Worm (Caenorhabditis elegans) whole organism, L2 larva: ENCODE data around the gene srh-109.

Experiments used
- C34F6.9 ChIP-seq: fragments of 150-350 bp; optimal IDR thresholded peaks from 2 replicates; lab custom pipeline; 2014; ENCODE audit warnings: missing biosample characterization, missing genetic modification characterization
- F13H6.1 ChIP-seq: sonication (generic microtip); optimal IDR thresholded peaks from 2 replicates; lab custom pipeline; 2016; ENCODE audit warnings: missing genetic modification characterization, missing compliant biosample characterization
- Y55F3AM.14 ChIP-seq: fragments of 200-800 bp; sonication (Bioruptor generic); optimal IDR thresholded peaks from 2 replicates; lab custom pipeline; 2018; ENCODE audit warnings: mild to moderate bottlenecking, missing genetic modification characterization, missing compliant biosample characterization
- ZK546.5 ChIP-seq: sonication (generic microtip); optimal IDR thresholded peaks from 2 replicates; lab custom pipeline; 2017; ENCODE audit warnings: missing biosample characterization, missing genetic modification characterization
- aly-2 ChIP-seq: fragments of 150-350 bp; optimal IDR thresholded peaks from 2 replicates; lab custom pipeline; 2014; ENCODE audit warnings: missing biosample characterization, missing genetic modification characterization
- ama-1 ChIP-seq: fragments of 150-350 bp; optimal IDR thresholded peaks from 2 replicates; lab custom pipeline; 2018; ENCODE audit warnings: inconsistent platforms
- blmp-1 ChIP-seq: sonication (generic microtip); optimal IDR thresholded peaks from 2 replicates; lab custom pipeline; 2017; ENCODE audit warnings: missing genetic modification characterization, mild to moderate bottlenecking, missing compliant biosample characterization, antibody characterized with exemption, moderate library complexity; ENCODE audit not compliant: insufficient read depth
- ceh-16 ChIP-seq: fragments of 150-350 bp; optimal IDR thresholded peaks from 2 replicates; lab custom pipeline; 2014; ENCODE audit warnings: missing biosample characterization, missing genetic modification characterization
- ceh-82 ChIP-seq: fragments of 150-350 bp; optimal IDR thresholded peaks from 2 replicates; lab custom pipeline; 2014; ENCODE audit warnings: missing biosample characterization, missing genetic modification characterization
- crh-2 ChIP-seq: sonication (generic microtip); optimal IDR thresholded peaks from 2 replicates; lab custom pipeline; 2017; ENCODE audit warnings: missing biosample characterization, missing genetic modification characterization
- dmd-4 ChIP-seq: sonication (generic microtip); optimal IDR thresholded peaks from 2 replicates; lab custom pipeline; 2017; ENCODE audit warnings: missing biosample characterization, missing genetic modification characterization
- elt-1 ChIP-seq: fragments of 150-350 bp; optimal IDR thresholded peaks from 2 replicates; lab custom pipeline; 2014; ENCODE audit warnings: missing biosample characterization, missing genetic modification characterization
- elt-3 ChIP-seq: sonication (generic microtip); optimal IDR thresholded peaks from 2 replicates; lab custom pipeline; 2017; ENCODE audit warnings: missing biosample characterization, missing genetic modification characterization
- fos-1 ChIP-seq: fragments of 150-350 bp; optimal IDR thresholded peaks from 2 replicates; lab custom pipeline; 2014; ENCODE audit warnings: missing biosample characterization, missing genetic modification characterization
- gmeb-1 ChIP-seq: fragments of 150-350 bp; optimal IDR thresholded peaks from 2 replicates; lab custom pipeline; 2014; ENCODE audit warnings: missing biosample characterization, missing genetic modification characterization
- lin-11 ChIP-seq: fragments of 150-350 bp; sonication (generic microtip); optimal IDR thresholded peaks from 2 replicates; lab custom pipeline; 2014; ENCODE audit warnings: missing biosample characterization, missing genetic modification characterization, inconsistent platforms, mixed read lengths
- lin-13 ChIP-seq: fragments of 150-350 bp; optimal IDR thresholded peaks from 2 replicates; lab custom pipeline; 2014; ENCODE audit warnings: missing biosample characterization, missing genetic modification reagents, missing genetic modification characterization
- lin-39 ChIP-seq: fragments of 150-350 bp; optimal IDR thresholded peaks from 2 replicates; lab custom pipeline; 2014; ENCODE audit warnings: missing biosample characterization, missing genetic modification reagents, missing genetic modification characterization
- lsy-2 ChIP-seq, 2 experiments: fragments of 150-350 bp in 1 of 2; sonication (generic microtip) in 1 of 2; optimal IDR thresholded peaks; 2 replicates each; lab custom pipeline; 2014 to 2017; ENCODE audit warnings: missing biosample characterization in 2 of 2, missing genetic modification characterization in 2 of 2
- mab-5 ChIP-seq: fragments of 150-350 bp; optimal IDR thresholded peaks from 2 replicates; lab custom pipeline; 2014; ENCODE audit warnings: missing biosample characterization, missing genetic modification characterization
- mbf-1 ChIP-seq: sonication (generic microtip); optimal IDR thresholded peaks from 2 replicates; lab custom pipeline; 2017; ENCODE audit warnings: missing biosample characterization, missing genetic modification characterization
- mdl-1 ChIP-seq, 2 experiments: fragments of 150-350 bp in 1 of 2; sonication (generic microtip) in 1 of 2; optimal IDR thresholded peaks; 2 replicates each; lab custom pipeline; 2017; ENCODE audit warnings: missing biosample characterization in 2 of 2, missing genetic modification characterization in 2 of 2
- nhr-10 ChIP-seq: sonication (generic microtip); optimal IDR thresholded peaks from 2 replicates; lab custom pipeline; 2017; ENCODE audit warnings: missing biosample characterization, missing genetic modification characterization
- nhr-11 ChIP-seq: fragments of 150-350 bp; optimal IDR thresholded peaks from 2 replicates; lab custom pipeline; 2014; ENCODE audit warnings: missing biosample characterization, missing genetic modification characterization
- nhr-12 ChIP-seq: fragments of 150-350 bp; optimal IDR thresholded peaks from 2 replicates; lab custom pipeline; 2014; ENCODE audit warnings: missing biosample characterization, missing genetic modification characterization
- nhr-129 ChIP-seq: fragments of 150-350 bp; optimal IDR thresholded peaks from 2 replicates; lab custom pipeline; 2014; ENCODE audit warnings: missing biosample characterization, missing genetic modification characterization
- nhr-21 ChIP-seq: fragments of 150-350 bp; optimal IDR thresholded peaks from 2 replicates; lab custom pipeline; 2014; ENCODE audit warnings: missing biosample characterization, missing genetic modification characterization
- nhr-237 ChIP-seq: fragments of 150-350 bp; optimal IDR thresholded peaks from 2 replicates; lab custom pipeline; 2014; ENCODE audit warnings: missing biosample characterization, missing genetic modification characterization
- nhr-25 ChIP-seq: fragments of 150-350 bp; sonication (generic microtip); optimal IDR thresholded peaks from 3 replicates; lab custom pipeline; 2014; ENCODE audit warnings: missing biosample characterization, missing genetic modification characterization
- nhr-77 ChIP-seq: fragments of 150-350 bp; optimal IDR thresholded peaks from 2 replicates; lab custom pipeline; 2014; ENCODE audit warnings: missing biosample characterization, missing genetic modification characterization
- peb-1 ChIP-seq: fragments of 150-350 bp; optimal IDR thresholded peaks from 2 replicates; lab custom pipeline; 2014; ENCODE audit warnings: missing biosample characterization, missing genetic modification characterization
- sem-4 ChIP-seq: fragments of 150-350 bp; optimal IDR thresholded peaks from 2 replicates; lab custom pipeline; 2014; ENCODE audit warnings: missing biosample characterization, missing genetic modification reagents, missing genetic modification characterization
- sma-3 ChIP-seq: sonication (generic microtip); optimal IDR thresholded peaks from 2 replicates; lab custom pipeline; 2016; ENCODE audit warnings: missing genetic modification reagents, missing genetic modification characterization, missing compliant biosample characterization
- sma-9 ChIP-seq, 2 experiments: fragments of 150-350 bp in 1 of 2; sonication (generic microtip) in 1 of 2; optimal IDR thresholded peaks; 2 replicates each; lab custom pipeline; 2014 to 2016; ENCODE audit warnings: missing genetic modification characterization in 2 of 2, mild to moderate bottlenecking in 1 of 2, missing biosample characterization in 1 of 2, missing compliant biosample characterization in 1 of 2, missing genetic modification reagents in 1 of 2, moderate library complexity in 1 of 2
- snpc-4 ChIP-seq: fragments of 150-350 bp; optimal IDR thresholded peaks from 2 replicates; lab custom pipeline; 2014; ENCODE audit warnings: missing biosample characterization, missing genetic modification characterization
- unc-39 ChIP-seq: fragments of 150-350 bp; optimal IDR thresholded peaks from 2 replicates; lab custom pipeline; 2014; ENCODE audit warnings: missing biosample characterization, missing genetic modification characterization
- unc-55 ChIP-seq: fragments of 150-350 bp; sonication (generic microtip); optimal IDR thresholded peaks from 3 replicates; lab custom pipeline; 2014; ENCODE audit warnings: missing biosample characterization, missing genetic modification reagents, missing genetic modification characterization
- unc-62 ChIP-seq: fragments of 150-350 bp; optimal IDR thresholded peaks from 2 replicates; lab custom pipeline; 2014; ENCODE audit warnings: missing biosample characterization, missing genetic modification reagents, missing genetic modification characterization
- ztf-11 ChIP-seq: sonication (generic microtip); optimal IDR thresholded peaks from 2 replicates; lab custom pipeline; 2017; ENCODE audit warnings: missing biosample characterization, missing genetic modification characterization

srh-109 gene

DNA sequence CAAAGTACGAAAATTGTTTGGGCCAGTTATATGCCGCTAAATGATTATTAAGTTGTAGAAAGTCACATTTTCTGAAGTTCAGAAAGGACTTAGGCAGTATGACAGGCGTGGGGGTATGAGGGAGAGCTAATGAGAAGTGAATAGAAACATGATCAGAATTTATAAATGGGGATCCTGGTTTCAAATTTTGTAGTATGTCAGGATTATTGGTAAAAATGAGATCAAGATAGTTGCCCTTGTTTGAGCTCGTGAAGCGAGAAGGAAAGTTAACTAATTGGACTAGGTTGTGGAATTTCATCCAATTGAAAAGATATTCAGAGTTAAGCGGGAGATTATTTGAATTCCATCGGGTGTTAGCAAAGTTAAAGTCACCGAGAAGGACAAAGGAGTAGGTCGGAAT, 12.2 kb upstream of the srh-109 start:
- TF ChIP-seq mbf-1 (no peak), nhr-237 (tag; lab: Kevin White, UChicago) (no peak), sma-3 (no peak), F13H6.1 (tag; lab: Kevin White, UChicago) (no peak), sma-9 (GFP tag; optimal IDR thresholded peaks at IDR 0.05; lab: Kevin White, UChicago) (no peak), sma-9 (tag; optimal IDR thresholded peaks at IDR 0.05; lab: Kevin White, UChicago) (no peak), fos-1 (tag; lab: Kevin White, UChicago) (no peak), lsy-2 (tag; optimal IDR thresholded peaks at IDR 0.05; lab: Kevin White, UChicago) (no peak), lin-11 (no peak), ama-1 (no peak), nhr-21 (tag; lab: Kevin White, UChicago) (no peak), snpc-4 (tag; lab: Kevin White, UChicago) (no peak), ceh-82 (tag; lab: Kevin White, UChicago) (no peak), ceh-16 (tag; lab: Kevin White, UChicago) (no peak), gmeb-1 (tag; lab: Kevin White, UChicago) (no peak)

DNA sequence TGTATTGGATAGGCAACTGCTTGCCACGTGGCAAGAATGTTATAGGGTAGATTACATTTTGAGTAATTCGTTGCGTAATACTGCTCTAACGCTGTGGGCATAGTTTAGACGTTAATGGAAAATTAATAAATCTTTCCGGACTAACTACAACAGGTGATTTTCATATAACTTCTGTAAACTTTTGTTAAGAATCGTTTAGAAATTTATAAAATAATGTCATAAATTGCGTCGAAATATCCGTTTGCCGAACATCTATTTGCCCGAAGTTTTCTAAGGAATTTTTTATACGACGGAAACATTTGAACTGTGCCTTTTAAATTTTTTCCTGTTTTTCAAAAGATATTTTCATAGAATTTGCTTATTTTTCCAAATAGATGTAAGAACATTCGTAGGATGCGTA, 5.9 kb upstream of the srh-109 start, which contains the start of gene srh-112:
TSS of gene srh-112 (minus strand) at position 101 of the 400 bp plus-strand sequence.
- TF ChIP-seq mdl-1 (tag; optimal IDR thresholded peaks at IDR 0.05; lab: Kevin White, UChicago), result no peak
- no peak for TF ChIP-seq nhr-12
- TF ChIP-seq blmp-1 (tag; lab: Kevin White, UChicago), result no peak
- TF ChIP-seq ZK546.5 (tag; lab: Kevin White, UChicago), result no peak
- no peak for TF ChIP-seq ceh-16 (tag; lab: Kevin White, UChicago)
- no peak for TF ChIP-seq nhr-21 (tag; lab: Kevin White, UChicago)
- no peak for TF ChIP-seq dmd-4 (tag; lab: Kevin White, UChicago)
- no peak for TF ChIP-seq crh-2
- no peak for TF ChIP-seq Y55F3AM.14 (GFP tag; lab: Kevin White, UChicago)

DNA sequence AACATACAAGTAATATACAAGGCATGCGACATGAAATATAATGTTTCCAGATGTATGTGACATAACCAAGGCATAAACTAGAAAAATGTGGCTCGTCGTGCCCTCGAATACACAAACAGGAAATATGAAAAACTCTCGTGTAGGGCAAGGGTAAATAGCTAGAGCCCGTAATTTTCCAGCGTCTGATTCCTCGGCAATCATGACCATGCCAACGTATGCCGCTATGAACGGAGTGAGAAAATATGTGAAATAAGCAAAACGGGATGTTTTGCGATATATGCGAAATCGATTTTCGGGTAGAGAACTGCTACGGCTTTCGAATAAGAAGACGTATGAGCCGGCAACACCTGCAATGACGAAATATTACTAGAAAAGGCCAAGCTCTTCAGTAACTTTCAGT, 5.1 kb upstream of the srh-109 start, which contains the start of gene scl-25:
TSS of gene scl-25 (plus strand) at position 301 of the 400 bp plus-strand sequence.
- TF ChIP-seq nhr-129 (tag; lab: Kevin White, UChicago) (no peak), unc-55 (GFP tag; lab: Kevin White, UChicago) (no peak), elt-3 (tag; lab: Kevin White, UChicago) (no peak), nhr-77 (tag; lab: Kevin White, UChicago) (no peak), mab-5 (no peak), mbf-1 (no peak), sma-3 (no peak), Y55F3AM.14 (GFP tag; lab: Kevin White, UChicago) (no peak)
- TF ChIP-seq, all 48 proteins: peak for 0

DNA sequence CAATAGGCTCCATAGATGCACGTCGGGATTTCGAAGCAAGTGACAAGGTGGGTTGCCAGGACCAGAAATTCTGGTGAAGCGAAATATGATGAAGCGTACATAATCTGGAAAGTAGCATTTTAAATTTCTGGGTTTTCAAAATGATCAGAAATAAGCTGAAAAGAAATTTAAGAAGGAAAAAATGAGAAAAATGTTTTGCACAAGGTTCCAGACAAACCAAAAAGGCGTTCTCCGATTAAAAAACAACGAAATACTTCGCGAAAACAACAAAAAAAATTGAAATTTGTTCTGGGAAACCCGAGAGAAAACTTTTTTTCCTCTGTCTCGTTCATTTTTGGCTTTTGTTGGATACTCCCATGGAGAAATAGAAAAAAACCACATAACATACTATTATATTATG, 3.1 kb upstream of the srh-109 start, which contains the start of gene srh-252:
TSS of gene srh-252 (minus strand) at position 101 of the 400 bp plus-strand sequence.
- TF ChIP-seq blmp-1 (tag; lab: Kevin White, UChicago) (no peak), sem-4 (no peak), nhr-12 (no peak), snpc-4 (tag; lab: Kevin White, UChicago) (no peak), ztf-11 (tag; lab: Kevin White, UChicago) (no peak), ama-1 (no peak), lin-13 (no peak), ZK546.5 (tag; lab: Kevin White, UChicago) (no peak), mdl-1 (tag; optimal IDR thresholded peaks at IDR 0.05; lab: Kevin White, UChicago) (no peak), sma-9 (GFP tag; optimal IDR thresholded peaks at IDR 0.05; lab: Kevin White, UChicago) (no peak), sma-9 (tag; optimal IDR thresholded peaks at IDR 0.05; lab: Kevin White, UChicago) (no peak), Y55F3AM.14 (GFP tag; lab: Kevin White, UChicago) (no peak), aly-2 (tag; lab: Kevin White, UChicago) (no peak), nhr-10 (tag; lab: Kevin White, UChicago) (no peak), peb-1 (tag; lab: Kevin White, UChicago) (no peak), lin-11 (no peak)

DNA sequence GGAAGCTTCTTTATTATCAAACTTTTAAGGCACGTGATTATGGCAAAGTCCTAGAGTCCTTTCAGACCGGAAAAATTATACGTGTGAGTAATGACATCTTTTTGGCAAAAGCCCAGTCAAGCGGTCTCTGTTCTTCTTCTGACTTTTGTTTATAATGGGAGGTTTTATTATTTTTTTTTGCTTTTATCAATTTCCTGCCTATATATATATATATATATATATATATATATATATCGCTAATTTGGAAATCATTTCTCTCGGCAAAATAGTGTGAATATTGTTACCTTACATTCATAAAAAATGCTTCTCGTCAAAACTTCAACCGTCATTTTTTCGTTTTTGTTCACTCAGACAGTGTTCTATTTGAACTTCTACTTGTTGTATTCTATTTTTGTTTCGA, 2.6 kb downstream of the srh-109 start, which contains the start of gene srbc-62:
TSS of gene srbc-62 (plus strand) at position 301 of the 400 bp plus-strand sequence.
- TF ChIP-seq nhr-25, result no peak
- no peak for TF ChIP-seq ceh-16 (tag; lab: Kevin White, UChicago)
- TF ChIP-seq C34F6.9 (tag; lab: Kevin White, UChicago), result no peak
- no peak for TF ChIP-seq sma-3
- no peak for TF ChIP-seq elt-1 (tag; lab: Kevin White, UChicago)
- TF ChIP-seq mdl-1 (tag; optimal IDR thresholded peaks at IDR 0.05; lab: Kevin White, UChicago), result no peak
- TF ChIP-seq mab-5, result no peak
- no peak for TF ChIP-seq unc-39
- TF ChIP-seq nhr-11 (tag; lab: Kevin White, UChicago), result no peak
- no peak for TF ChIP-seq blmp-1 (tag; lab: Kevin White, UChicago)
- TF ChIP-seq ZK546.5 (tag; lab: Kevin White, UChicago), result no peak
- TF ChIP-seq elt-3 (tag; lab: Kevin White, UChicago), result no peak
- TF ChIP-seq unc-62 (GFP tag; lab: Kevin White, UChicago), result no peak
- no peak for TF ChIP-seq lin-39 (tag; lab: Kevin White, UChicago)
- TF ChIP-seq lsy-2 (tag; optimal IDR thresholded peaks at IDR 0.05; lab: Kevin White, UChicago), result no peak
- no peak for TF ChIP-seq F13H6.1 (tag; lab: Kevin White, UChicago)
